Fruit fly (Drosophila melanogaster) whole organism: Measurements from ENCODE around the gene Bem46.
A peak's percentile ranks its signal among the peaks of the same experiment; 100 is the strongest.

Experiments used
- CG8478 ChIP-seq: fragments of >200 bp; optimal IDR thresholded peaks from 2 replicates; lab custom pipeline; 2018; ENCODE audit warnings: inconsistent platforms
- Dll ChIP-seq: fragments of >200 bp; optimal IDR thresholded peaks from 2 replicates; lab custom pipeline; 2017
- EcR ChIP-seq, 2 experiments: fragments of >200 bp; optimal IDR thresholded peaks; 2 replicates each; lab custom pipeline; 2017; ENCODE audit warnings: missing biosample characterization in 2 of 2, missing genetic modification characterization in 2 of 2, missing genetic modification reagents in 2 of 2
- pan ChIP-seq: fragments of >200 bp; optimal IDR thresholded peaks from 2 replicates; lab custom pipeline; 2017
- psq ChIP-seq: fragments of >200 bp; optimal IDR thresholded peaks from 2 replicates; lab custom pipeline; 2017
- usp ChIP-seq: fragments of >200 bp; optimal IDR thresholded peaks from 2 replicates; lab custom pipeline; 2017; ENCODE audit warnings: missing biosample characterization, missing genetic modification characterization, mixed read lengths

Bem46 gene

DNA sequence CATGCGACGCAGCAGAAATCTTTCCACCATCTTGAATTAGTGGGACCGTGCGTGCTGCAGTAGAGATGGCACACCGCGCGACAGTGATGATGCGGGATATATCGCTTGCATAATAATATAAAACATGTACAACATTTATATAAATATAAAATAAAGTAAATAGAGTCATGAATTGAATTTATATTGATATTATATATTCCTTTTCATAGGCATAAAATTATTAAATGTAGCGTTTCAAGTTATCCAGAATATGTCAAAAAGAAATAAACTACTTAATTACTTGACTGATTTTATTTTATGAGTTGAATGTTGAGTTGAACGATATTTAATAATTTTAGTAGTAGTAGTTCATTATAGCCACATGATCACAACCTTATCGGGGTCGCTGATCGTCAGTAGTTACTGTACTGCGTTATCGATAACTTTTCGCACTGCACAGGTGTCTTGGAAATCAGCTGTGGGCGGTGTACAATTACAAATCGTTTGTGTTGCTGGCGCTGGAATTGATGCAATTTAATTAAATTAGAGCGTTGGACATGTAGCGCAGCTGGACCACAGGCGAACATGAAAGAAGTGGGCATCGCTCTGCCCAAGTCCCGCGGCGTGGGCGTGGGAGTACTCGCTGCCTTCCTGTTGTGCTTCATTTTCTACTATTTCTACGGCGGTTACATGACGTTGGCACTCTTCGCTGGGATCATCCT lies at the start of gene Bem46, which contains the start of gene Chd1:
Gene Bem46, plus strand, starts transcription at position 436 of the 701 bp plus-strand sequence.
Gene Chd1, minus strand, starts transcription at position 43 of the 701 bp plus-strand sequence.
- no peak for TF ChIP-seq psq (lab: Kevin White, UChicago)
- no peak for TF ChIP-seq CG8478
- TF ChIP-seq EcR (GFP tag; optimal IDR thresholded peaks at IDR 0.05; lab: Kevin White, UChicago), result no peak
- no peak for TF ChIP-seq Dll (lab: Kevin White, UChicago)
- no peak for TF ChIP-seq usp (GFP tag; lab: Kevin White, UChicago)
- TF ChIP-seq pan (lab: Kevin White, UChicago), result no peak

dm6 chr2L:2939698-2940097 lies 48.2 kb upstream of the Bem46 start:
- TF ChIP-seq pan (lab: Kevin White, UChicago) (no peak), psq (lab: Kevin White, UChicago) (no peak), CG8478 (no peak), usp (GFP tag; lab: Kevin White, UChicago) (no peak), EcR (GFP tag; optimal IDR thresholded peaks at IDR 0.05; lab: Kevin White, UChicago) (no peak), Dll (lab: Kevin White, UChicago) (no peak)

DNA sequence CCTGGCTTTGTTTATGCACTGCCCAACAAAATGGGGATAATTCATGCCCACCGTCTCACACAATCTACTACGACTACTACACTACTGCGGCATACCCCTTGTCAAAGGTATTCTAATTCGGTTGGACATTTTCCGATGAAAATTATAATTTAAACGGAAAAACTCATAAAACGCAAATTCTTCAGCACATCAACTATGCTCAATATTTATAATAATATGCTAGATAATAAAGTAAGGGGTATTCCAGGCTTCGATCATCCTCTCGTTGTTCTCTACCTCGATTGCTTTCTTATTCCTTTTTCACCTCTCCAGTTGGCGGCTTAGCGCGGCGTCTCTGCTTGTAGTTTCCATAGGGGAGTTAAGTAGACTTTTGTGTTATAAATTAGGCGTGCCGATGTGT lies 46.6 kb upstream of the Bem46 start:
- TF ChIP-seq CG8478, result no peak
- no peak for TF ChIP-seq EcR (GFP tag; optimal IDR thresholded peaks at IDR 0.05; lab: Kevin White, UChicago)
- TF ChIP-seq pan (lab: Kevin White, UChicago), result no peak
- no peak for TF ChIP-seq Dll (lab: Kevin White, UChicago)

dm6 chr2L:2942639-2943038 lies 45.3 kb upstream of the Bem46 start:
- TF ChIP-seq EcR (GFP tag; optimal IDR thresholded peaks at IDR 0.05; lab: Kevin White, UChicago) (no peak), psq (lab: Kevin White, UChicago) (no peak), usp (GFP tag; lab: Kevin White, UChicago) (no peak), pan (lab: Kevin White, UChicago) (no peak), Dll (lab: Kevin White, UChicago) (no peak), CG8478 (no peak)

- TF ChIP-seq pan (lab: Kevin White, UChicago), result no peak
- TF ChIP-seq usp (GFP tag; lab: Kevin White, UChicago), result no peak
Measured at dm6 chr2L:2944509-2944908, 43.4 kb upstream of the Bem46 start.

dm6 chr2L:2945438-2946220 lies 42.3 kb upstream of the Bem46 start:
- TF ChIP-seq EcR (GFP tag; optimal IDR thresholded peaks at IDR 0.05; lab: Kevin White, UChicago), result no peak
- TF ChIP-seq usp (GFP tag; lab: Kevin White, UChicago), result no peak
- no peak for TF ChIP-seq CG8478
- no peak for TF ChIP-seq pan (lab: Kevin White, UChicago)
- TF ChIP-seq Dll (lab: Kevin White, UChicago), result no peak
- TF ChIP-seq psq (lab: Kevin White, UChicago), result no peak

dm6 chr2L:2954472-2954871 lies 33.4 kb upstream of the Bem46 start, which contains the start of gene Rbp9:
Gene Rbp9, plus strand, starts transcription at chr2L:2954762.
- TF ChIP-seq Dll (lab: Kevin White, UChicago) (no peak), usp (GFP tag; lab: Kevin White, UChicago) (no peak), CG8478 (no peak), psq (lab: Kevin White, UChicago) (no peak), pan (lab: Kevin White, UChicago) (no peak), EcR (GFP tag; optimal IDR thresholded peaks at IDR 0.05; lab: Kevin White, UChicago) (no peak)

DNA sequence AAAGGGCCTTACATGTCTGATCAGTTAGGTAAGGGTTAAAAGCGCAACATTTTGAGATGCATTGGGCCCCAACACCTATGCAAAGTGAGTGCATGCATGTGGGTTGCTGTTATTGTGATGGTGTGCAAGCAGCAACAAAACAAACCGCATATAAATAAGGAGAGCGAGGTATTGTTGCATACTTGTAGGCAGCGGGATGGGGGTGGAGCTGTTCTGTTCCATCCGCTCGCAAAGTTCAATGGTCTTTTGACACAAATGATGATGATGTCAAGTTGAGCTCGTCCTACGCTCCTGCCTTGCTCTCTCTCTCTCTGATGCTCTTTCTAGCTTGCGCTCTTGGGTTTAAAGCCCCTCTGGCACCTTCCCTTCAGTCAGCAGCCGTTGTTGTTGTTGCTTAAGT lies 32.3 kb upstream of the Bem46 start:
- peak; percentile 6 for TF ChIP-seq CG8478
- TF ChIP-seq psq (lab: Kevin White, UChicago), result no peak
- TF ChIP-seq Dll (lab: Kevin White, UChicago), result peak; percentile 46
- no peak for TF ChIP-seq usp (GFP tag; lab: Kevin White, UChicago)
- TF ChIP-seq EcR (GFP tag; optimal IDR thresholded peaks at IDR 0.05; lab: Kevin White, UChicago), result peak in 1 of 2 experiments; percentile 90
- TF ChIP-seq pan (lab: Kevin White, UChicago), result no peak

DNA sequence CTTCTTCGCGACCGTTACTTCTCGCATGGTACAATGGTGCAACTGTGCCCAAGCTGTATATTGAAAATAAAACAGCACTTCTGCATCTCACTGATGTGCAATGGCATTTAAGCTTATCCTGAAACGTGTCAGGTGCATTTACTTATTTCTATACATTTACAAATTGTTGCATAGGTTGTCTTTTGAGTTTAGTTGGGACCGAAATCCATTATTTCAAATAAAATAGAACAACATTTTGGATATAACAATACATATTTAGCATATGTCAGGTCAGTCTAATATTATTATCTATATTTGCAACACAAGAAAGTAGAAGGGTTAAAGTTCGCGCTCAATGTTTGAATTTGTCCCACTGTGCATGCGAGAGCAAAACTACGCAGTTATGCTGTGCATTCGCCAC lies 31.6 kb upstream of the Bem46 start:
- TF ChIP-seq usp (GFP tag; lab: Kevin White, UChicago), result no peak
- TF ChIP-seq CG8478, result no peak
- no peak for TF ChIP-seq psq (lab: Kevin White, UChicago)
- no peak for TF ChIP-seq EcR (GFP tag; optimal IDR thresholded peaks at IDR 0.05; lab: Kevin White, UChicago)
- TF ChIP-seq pan (lab: Kevin White, UChicago), result no peak

DNA sequence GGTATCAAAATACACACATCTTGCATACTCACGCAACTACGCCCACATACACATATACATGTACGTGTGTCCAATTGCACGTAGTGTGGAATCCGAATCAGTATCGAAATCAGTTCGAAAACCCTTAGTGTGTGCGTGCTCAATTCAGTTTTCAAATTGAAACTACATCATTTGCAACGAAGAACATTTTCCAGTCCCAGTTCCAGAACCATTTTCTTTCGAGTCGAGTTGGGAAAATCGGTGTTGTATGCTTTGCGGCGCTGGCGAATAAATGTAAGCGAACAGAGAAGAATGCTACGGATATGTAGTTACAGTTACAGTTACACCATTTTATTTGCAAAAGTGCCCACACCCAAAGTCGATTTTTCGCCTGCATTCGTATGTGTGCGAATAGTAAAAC lies 30.9 kb upstream of the Bem46 start:
- TF ChIP-seq psq (lab: Kevin White, UChicago) (no peak), usp (GFP tag; lab: Kevin White, UChicago) (no peak), Dll (lab: Kevin White, UChicago) (no peak), pan (lab: Kevin White, UChicago) (no peak), CG8478 (no peak), EcR (GFP tag; optimal IDR thresholded peaks at IDR 0.05; lab: Kevin White, UChicago) (no peak)

- TF ChIP-seq CG8478, result no peak
- no peak for TF ChIP-seq psq (lab: Kevin White, UChicago)
- TF ChIP-seq EcR (GFP tag; optimal IDR thresholded peaks at IDR 0.05; lab: Kevin White, UChicago), result no peak
- no peak for TF ChIP-seq pan (lab: Kevin White, UChicago)
- no peak for TF ChIP-seq Dll (lab: Kevin White, UChicago)
- TF ChIP-seq usp (GFP tag; lab: Kevin White, UChicago), result no peak
Measured at dm6 chr2L:2957547-2958174, 30.3 kb upstream of the Bem46 start.
